Worm (Caenorhabditis elegans) whole organism, L1 larva: ENCODE results near the gene unc-32.
A peak's percentile ranks its signal among the peaks of the same experiment; 100 is the strongest.

Source experiments
- C16A3.4 ChIP-seq: fragments of 150-350 bp; optimal IDR thresholded peaks from 2 replicates; lab custom pipeline; 2014; ENCODE audit warnings: missing biosample characterization, missing genetic modification characterization
- F16B12.6 ChIP-seq: fragments of 150-350 bp; optimal IDR thresholded peaks from 2 replicates; lab custom pipeline; 2014; ENCODE audit warnings: missing biosample characterization, missing genetic modification characterization
- aha-1 ChIP-seq: fragments of 150-350 bp; optimal IDR thresholded peaks from 2 replicates; lab custom pipeline; 2014; ENCODE audit warnings: missing biosample characterization, missing genetic modification characterization
- aly-2 ChIP-seq: fragments of 150-350 bp; optimal IDR thresholded peaks from 2 replicates; lab custom pipeline; 2014; ENCODE audit warnings: missing biosample characterization, missing genetic modification characterization
- blmp-1 ChIP-seq: fragments of 150-350 bp; optimal IDR thresholded peaks from 2 replicates; lab custom pipeline; 2014; ENCODE audit warnings: missing biosample characterization, missing genetic modification characterization
- dsc-1 ChIP-seq: sonication (generic microtip); optimal IDR thresholded peaks from 2 replicates; lab custom pipeline; 2016; ENCODE audit warnings: mild to moderate bottlenecking, missing genetic modification characterization, missing compliant biosample characterization
- efl-1 ChIP-seq, 4 experiments: fragments of 150-350 bp; optimal IDR thresholded peaks in 3 of 4; peaks in 1 of 4; 1 replicate in 1 of 4; 2 replicates in 3 of 4; lab custom pipeline; 2014; ENCODE audit warnings: missing biosample characterization in 2 of 4, missing genetic modification characterization in 2 of 4, missing genetic modification reagents in 2 of 4
- egl-27 ChIP-seq, 2 experiments: fragments of 150-350 bp in 1 of 2; sonication (generic microtip); optimal IDR thresholded peaks; 3 replicates each; lab custom pipeline; 2017 to 2018; ENCODE audit warnings: missing biosample characterization in 2 of 2, missing genetic modification characterization in 2 of 2, missing genetic modification reagents in 2 of 2
- elt-2 ChIP-seq: sonication (generic microtip); optimal IDR thresholded peaks from 2 replicates; lab custom pipeline; 2016; ENCODE audit warnings: missing genetic modification characterization, mild to moderate bottlenecking, inconsistent platforms, missing compliant biosample characterization, missing genetic modification reagents
- ets-5 ChIP-seq: fragments of 200-800 bp; sonication (Bioruptor generic); IDR thresholded peaks from 2 replicates; pipeline ENCODE4 v1.3.6; 2022; ENCODE audit warnings: missing genetic modification characterization, missing compliant biosample characterization
- fos-1 ChIP-seq: fragments of 150-350 bp; optimal IDR thresholded peaks from 2 replicates; lab custom pipeline; 2014; ENCODE audit warnings: missing biosample characterization, missing genetic modification characterization
- grh-1 ChIP-seq: fragments of 200-800 bp; sonication (Bioruptor generic); IDR thresholded peaks from 2 replicates; pipeline ENCODE4 v1.3.6; 2022; ENCODE audit warnings: missing genetic modification reagents, missing genetic modification characterization, missing compliant biosample characterization
- hlh-17 ChIP-seq: fragments of 200-800 bp; sonication (Bioruptor generic); optimal IDR thresholded peaks from 2 replicates; lab custom pipeline; 2018; ENCODE audit warnings: missing genetic modification characterization, mild to moderate bottlenecking, missing compliant biosample characterization, moderate library complexity, borderline replicate concordance
- hlh-4 ChIP-seq: sonication (generic microtip); optimal IDR thresholded peaks from 2 replicates; lab custom pipeline; 2016; ENCODE audit warnings: mild to moderate bottlenecking, missing genetic modification characterization, missing compliant biosample characterization
- hpl-2 ChIP-seq: fragments of 150-350 bp; optimal IDR thresholded peaks from 2 replicates; lab custom pipeline; 2014; ENCODE audit warnings: missing biosample characterization, missing genetic modification reagents, missing genetic modification characterization
- irx-1 ChIP-seq: sonication (generic microtip); optimal IDR thresholded peaks from 2 replicates; lab custom pipeline; 2016; ENCODE audit warnings: missing genetic modification characterization, missing compliant biosample characterization
- isw-1 ChIP-seq: fragments of 200-800 bp; sonication (Bioruptor generic); IDR thresholded peaks from 2 replicates; pipeline ENCODE4 v1.3.6; 2022; ENCODE audit warnings: missing genetic modification characterization, missing compliant biosample characterization
- jun-1 ChIP-seq: fragments of 150-350 bp; optimal IDR thresholded peaks from 2 replicates; lab custom pipeline; 2014; ENCODE audit warnings: missing biosample characterization, missing genetic modification reagents, missing genetic modification characterization
- lin-15B ChIP-seq: fragments of 150-350 bp; sonication (generic microtip); optimal IDR thresholded peaks from 3 replicates; lab custom pipeline; 2014; ENCODE audit warnings: missing biosample characterization, missing genetic modification characterization
- lin-35 ChIP-seq, 2 experiments: fragments of 150-350 bp; optimal IDR thresholded peaks; 2 replicates each; lab custom pipeline; 2014; ENCODE audit warnings: missing biosample characterization in 2 of 2, missing genetic modification characterization in 2 of 2, missing genetic modification reagents in 2 of 2
- lin-39 ChIP-seq: fragments of 150-350 bp; optimal IDR thresholded peaks from 2 replicates; lab custom pipeline; 2014; ENCODE audit warnings: missing biosample characterization, missing genetic modification reagents, missing genetic modification characterization
- lir-3 ChIP-seq: sonication (generic microtip); optimal IDR thresholded peaks from 2 replicates; lab custom pipeline; 2016; ENCODE audit warnings: mild to moderate bottlenecking, missing genetic modification characterization, moderate library complexity, missing compliant biosample characterization; ENCODE audit not compliant: poor library complexity
- lsy-2 ChIP-seq, 2 experiments: fragments of 150-350 bp; optimal IDR thresholded peaks; 2 replicates each; lab custom pipeline; 2014; ENCODE audit warnings: missing biosample characterization in 2 of 2, missing genetic modification characterization in 2 of 2
- mab-9 ChIP-seq: fragments of 200-800 bp; sonication (Bioruptor generic); IDR thresholded peaks from 2 replicates; pipeline ENCODE4 v1.3.6; 2022; ENCODE audit warnings: missing genetic modification reagents, missing genetic modification characterization, missing compliant biosample characterization
- mdl-1 ChIP-seq, 2 experiments: fragments of 150-350 bp; optimal IDR thresholded peaks; 2 replicates each; lab custom pipeline; 2014 to 2017; ENCODE audit warnings: missing biosample characterization in 2 of 2, missing genetic modification characterization in 2 of 2, inconsistent platforms in 1 of 2
- mef-2 ChIP-seq: fragments of 150-350 bp; optimal IDR thresholded peaks from 2 replicates; lab custom pipeline; 2014; ENCODE audit warnings: missing biosample characterization, missing genetic modification characterization
- mep-1 ChIP-seq: fragments of 150-350 bp; optimal IDR thresholded peaks from 2 replicates; lab custom pipeline; 2014; ENCODE audit warnings: missing biosample characterization, missing genetic modification characterization
- nhr-11 ChIP-seq: fragments of 150-350 bp; optimal IDR thresholded peaks from 2 replicates; lab custom pipeline; 2014; ENCODE audit warnings: missing biosample characterization, missing genetic modification characterization
- nhr-12 ChIP-seq: sonication (generic microtip); optimal IDR thresholded peaks from 2 replicates; lab custom pipeline; 2017; ENCODE audit warnings: missing biosample characterization, missing genetic modification characterization
- nhr-19 ChIP-seq: fragments of 200-800 bp; sonication (Bioruptor generic); conservative IDR thresholded peaks from 2 replicates; pipeline ENCODE4 v1.3.6; 2022; ENCODE audit warnings: missing genetic modification characterization, missing compliant biosample characterization
- nhr-20 ChIP-seq: sonication (generic microtip); optimal IDR thresholded peaks from 2 replicates; lab custom pipeline; 2016; ENCODE audit warnings: mild to moderate bottlenecking, missing genetic modification characterization, missing compliant biosample characterization
- nhr-28 ChIP-seq: fragments of 150-350 bp; optimal IDR thresholded peaks from 2 replicates; lab custom pipeline; 2014; ENCODE audit warnings: missing biosample characterization, missing genetic modification characterization
- nhr-71 ChIP-seq: sonication (generic microtip); optimal IDR thresholded peaks from 2 replicates; lab custom pipeline; 2016; ENCODE audit warnings: mild to moderate bottlenecking, missing genetic modification characterization, moderate library complexity, missing compliant biosample characterization
- nhr-76 ChIP-seq: sonication (generic microtip); optimal IDR thresholded peaks from 2 replicates; lab custom pipeline; 2017; ENCODE audit warnings: missing biosample characterization, missing genetic modification characterization
- nhr-77 ChIP-seq: fragments of 150-350 bp; optimal IDR thresholded peaks from 2 replicates; lab custom pipeline; 2014; ENCODE audit warnings: missing biosample characterization, missing genetic modification characterization
- nhr-90 ChIP-seq: sonication (generic microtip); optimal IDR thresholded peaks from 2 replicates; lab custom pipeline; 2016; ENCODE audit warnings: mild to moderate bottlenecking, missing genetic modification characterization, missing compliant biosample characterization; ENCODE audit not compliant: poor library complexity
- pag-3 ChIP-seq: sonication (generic microtip); optimal IDR thresholded peaks from 2 replicates; lab custom pipeline; 2017; ENCODE audit warnings: missing genetic modification characterization, mild to moderate bottlenecking, missing compliant biosample characterization, antibody characterized with exemption, borderline replicate concordance; ENCODE audit not compliant: insufficient read depth
- pax-3 ChIP-seq: fragments of 200-800 bp; sonication (Bioruptor generic); optimal IDR thresholded peaks from 2 replicates; lab custom pipeline; 2018; ENCODE audit warnings: mild to moderate bottlenecking, missing genetic modification characterization, moderate library complexity, missing compliant biosample characterization
- rnt-1 ChIP-seq: sonication (generic microtip); optimal IDR thresholded peaks from 2 replicates; lab custom pipeline; 2016; ENCODE audit warnings: mild to moderate bottlenecking, missing genetic modification characterization, moderate library complexity, missing compliant biosample characterization
- skn-1 ChIP-seq: fragments of 150-350 bp; optimal IDR thresholded peaks from 2 replicates; lab custom pipeline; 2014; ENCODE audit warnings: missing biosample characterization, missing genetic modification characterization
- snpc-4 ChIP-seq: fragments of 150-350 bp; optimal IDR thresholded peaks from 2 replicates; lab custom pipeline; 2014; ENCODE audit warnings: missing biosample characterization, missing genetic modification characterization
- snu-23 ChIP-seq: sonication (generic microtip); optimal IDR thresholded peaks from 2 replicates; lab custom pipeline; 2016; ENCODE audit warnings: missing genetic modification characterization, missing compliant biosample characterization
- sox-4 ChIP-seq: sonication (generic microtip); optimal IDR thresholded peaks from 2 replicates; lab custom pipeline; 2016; ENCODE audit warnings: missing genetic modification characterization, missing compliant biosample characterization
- swsn-7 ChIP-seq: sonication (generic microtip); optimal IDR thresholded peaks from 2 replicates; lab custom pipeline; 2016; ENCODE audit warnings: missing genetic modification characterization, missing compliant biosample characterization
- tbx-2 ChIP-seq: sonication (generic microtip); optimal IDR thresholded peaks from 2 replicates; lab custom pipeline; 2016; ENCODE audit warnings: missing genetic modification characterization, missing compliant biosample characterization
- unc-130 ChIP-seq: fragments of 150-350 bp; optimal IDR thresholded peaks from 2 replicates; lab custom pipeline; 2017; ENCODE audit warnings: missing biosample characterization, missing genetic modification characterization, inconsistent platforms
- unc-62 ChIP-seq: fragments of 150-350 bp; optimal IDR thresholded peaks from 2 replicates; lab custom pipeline; 2014; ENCODE audit warnings: missing biosample characterization, missing genetic modification reagents, missing genetic modification characterization
- unc-86 ChIP-seq: sonication (generic microtip); optimal IDR thresholded peaks from 2 replicates; lab custom pipeline; 2016; ENCODE audit warnings: missing genetic modification characterization, missing compliant biosample characterization
- vab-15 ChIP-seq: sonication (generic microtip); optimal IDR thresholded peaks from 2 replicates; lab custom pipeline; 2017; ENCODE audit warnings: missing genotype, mild to moderate bottlenecking, missing genetic modification characterization, missing compliant biosample characterization
- zag-1 ChIP-seq: fragments of 150-350 bp; optimal IDR thresholded peaks from 2 replicates; lab custom pipeline; 2014; ENCODE audit warnings: missing biosample characterization, missing genetic modification characterization
- ztf-11 ChIP-seq, 2 experiments: sonication (generic microtip); optimal IDR thresholded peaks; 2 replicates each; lab custom pipeline; 2016 to 2017; ENCODE audit warnings: missing genetic modification characterization in 2 of 2, missing biosample characterization in 1 of 2, missing compliant biosample characterization in 1 of 2

Gene unc-32

ce11 chrIII:8873990-8874668 lies 31.3 kb upstream of the unc-32 start:
- TF ChIP-seq nhr-20 (tag; lab: Kevin White, UChicago) (peak; percentile 79), aha-1 (tag; lab: Kevin White, UChicago) (no peak), lsy-2 (tag; optimal IDR thresholded peaks at IDR 0.05; lab: Kevin White, UChicago) (peak; percentile 74 to 88), jun-1 (peak; percentile 66), nhr-11 (tag; lab: Kevin White, UChicago) (peak; percentile 42), swsn-7 (peak; percentile 88), lin-39 (tag; lab: Kevin White, UChicago) (peak; percentile 70), vab-15 (tag; lab: Kevin White, UChicago) (no peak), nhr-12 (no peak), unc-62 (no peak), nhr-19 (GFP tag; lab: Robert Waterston, UW) (peak; percentile 78), snu-23 (GFP tag; lab: Kevin White, UChicago) (peak; percentile 94), mab-9 (GFP tag; lab: Robert Waterston, UW) (peak; percentile 32; the same call in 1 of the 2 replicates), zag-1 (tag; lab: Kevin White, UChicago) (peak; percentile 72), blmp-1 (tag; lab: Kevin White, UChicago) (peak; percentile 42), aly-2 (tag; lab: Kevin White, UChicago) (peak; percentile 28), ets-5 (GFP tag; lab: Robert Waterston, UW) (no peak), sox-4 (peak; percentile 13), elt-2 (tag; lab: Kevin White, UChicago) (no peak), hlh-4 (tag; lab: Kevin White, UChicago) (no peak), nhr-76 (tag; lab: Kevin White, UChicago) (no peak), fos-1 (peak; percentile 72), isw-1 (GFP tag; lab: Robert Waterston, UW) (peak; percentile 62), rnt-1 (tag; lab: Kevin White, UChicago) (peak; percentile 82), unc-130 (tag; lab: Kevin White, UChicago) (no peak), F16B12.6 (tag; lab: Kevin White, UChicago) (peak; percentile 21), snpc-4 (tag; lab: Kevin White, UChicago) (peak; percentile 25), irx-1 (tag; lab: Kevin White, UChicago) (peak; percentile 54), lir-3 (tag; lab: Kevin White, UChicago) (peak; percentile 65), egl-27 (tag; optimal IDR thresholded peaks at IDR 0.05; lab: Kevin White, UChicago) (peak in 1 of 2 experiments; percentile 35), nhr-28 (tag; lab: Kevin White, UChicago) (no peak), tbx-2 (tag; lab: Kevin White, UChicago) (peak; percentile 84), skn-1 (tag; lab: Kevin White, UChicago) (no peak), C16A3.4 (peak; percentile 74), lin-15B (tag; lab: Kevin White, UChicago) (no peak), efl-1 (optimal IDR thresholded peaks at IDR 0.05; lab: Kevin White, UChicago) (peak; percentile 75 to 76), efl-1 (GFP tag; optimal IDR thresholded peaks at IDR 0.05 in 1 of 2; lab: Kevin White, UChicago) (peak; percentile 25 to 94), dsc-1 (tag; lab: Kevin White, UChicago) (peak; percentile 68), mep-1 (peak; percentile 57), unc-86 (tag; lab: Kevin White, UChicago) (peak; percentile 88), hlh-17 (no peak), nhr-90 (tag; lab: Kevin White, UChicago) (no peak), mdl-1 (tag; optimal IDR thresholded peaks at IDR 0.05; lab: Kevin White, UChicago) (peak in 1 of 2 experiments; percentile 35), grh-1 (GFP tag; lab: Robert Waterston, UW) (no peak), pax-3 (tag; lab: Kevin White, UChicago) (no peak), ztf-11 (tag; optimal IDR thresholded peaks at IDR 0.05; lab: Kevin White, UChicago) (peak in 1 of 2 experiments; percentile 82), nhr-71 (peak; percentile 92), mef-2 (tag; lab: Kevin White, UChicago) (peak; percentile 72), nhr-77 (tag; lab: Kevin White, UChicago) (no peak), pag-3 (tag; lab: Kevin White, UChicago) (no peak), lin-35 (GFP tag; optimal IDR thresholded peaks at IDR 0.05; lab: Kevin White, UChicago) (peak; percentile 44 to 75), hpl-2 (GFP tag; lab: Kevin White, UChicago) (no peak)
